Fruit fly (Drosophila melanogaster) whole organism, embryonic: ENCODE data around the gene Gga.

Experiments used
- CG11723 ChIP-seq: fragments of 200-800 bp; sonication (Bioruptor generic); optimal IDR thresholded peaks from 2 replicates; lab custom pipeline; 2017; ENCODE audit warnings: missing biosample characterization, mild to moderate bottlenecking, missing genetic modification characterization
- CG12769 ChIP-seq: fragments of 200-800 bp; sonication (Bioruptor generic); optimal IDR thresholded peaks from 2 replicates; lab custom pipeline; 2019; ENCODE audit warnings: missing biosample characterization, mild to moderate bottlenecking, missing genetic modification characterization, moderate library complexity
- CG13624 ChIP-seq: fragments of 200-800 bp; sonication (Bioruptor generic); optimal IDR thresholded peaks from 2 replicates; lab custom pipeline; 2016; ENCODE audit warnings: missing biosample characterization, missing genetic modification characterization
- CG17359 ChIP-seq: fragments of 200-800 bp; sonication (Bioruptor generic); optimal IDR thresholded peaks from 3 replicates; lab custom pipeline; 2018; ENCODE audit warnings: missing biosample characterization, mild to moderate bottlenecking, missing genetic modification characterization, moderate library complexity
- CG17829 ChIP-seq: fragments of 200-800 bp; optimal IDR thresholded peaks from 2 replicates; lab custom pipeline; 2019; ENCODE audit warnings: missing biosample characterization, mild to moderate bottlenecking, missing genetic modification characterization, moderate library complexity
- CG32772 ChIP-seq: fragments of 200-800 bp; sonication (Bioruptor generic); IDR thresholded peaks from 2 replicates; pipeline ENCODE4 v1.3.6; 2022; ENCODE audit warnings: missing biosample characterization, missing genetic modification characterization
- CG3407 ChIP-seq: fragments of 200-800 bp; sonication (Bioruptor generic); optimal IDR thresholded peaks from 2 replicates; lab custom pipeline; 2018; ENCODE audit warnings: missing biosample characterization, mild to moderate bottlenecking, missing genetic modification characterization
- CG4424 ChIP-seq: fragments of 200-800 bp; sonication (Bioruptor generic); optimal IDR thresholded peaks from 3 replicates; lab custom pipeline; 2016; ENCODE audit warnings: missing biosample characterization, missing genetic modification characterization
- CG4820 ChIP-seq: fragments of 200-800 bp; sonication (Bioruptor generic); optimal IDR thresholded peaks from 3 replicates; lab custom pipeline; 2016; ENCODE audit warnings: missing biosample characterization, missing genetic modification characterization
- CG8290 ChIP-seq, 3 experiments: fragments of 200-800 bp; sonication (Bioruptor generic); optimal IDR thresholded peaks; 2 replicates each; lab custom pipeline; 2016 to 2019; ENCODE audit warnings: missing biosample characterization in 3 of 3, missing genetic modification characterization in 3 of 3, mild to moderate bottlenecking in 2 of 3, moderate library complexity in 1 of 3
- CG8388 ChIP-seq: fragments of 200-800 bp; sonication (Bioruptor generic); optimal IDR thresholded peaks from 2 replicates; lab custom pipeline; 2019; ENCODE audit warnings: missing biosample characterization, mild to moderate bottlenecking, missing genetic modification characterization, moderate library complexity
- CG9932 ChIP-seq: fragments of 200-800 bp; sonication (Bioruptor generic); IDR thresholded peaks from 2 replicates; pipeline ENCODE4 v1.3.6; 2022; ENCODE audit warnings: missing biosample characterization, missing genetic modification characterization
- Dbx ChIP-seq: fragments of 200-800 bp; sonication (Bioruptor generic); IDR thresholded peaks from 3 replicates; pipeline ENCODE4 v1.3.6; 2022; ENCODE audit warnings: missing biosample characterization, missing genetic modification characterization
- Dip3 ChIP-seq: fragments of 200-800 bp; sonication (Bioruptor generic); optimal IDR thresholded peaks from 3 replicates; lab custom pipeline; 2016; ENCODE audit warnings: missing biosample characterization, missing genetic modification characterization
- Dref ChIP-seq: fragments of 200-800 bp; sonication (Bioruptor generic); IDR thresholded peaks from 2 replicates; pipeline ENCODE4 v1.3.6; 2022; ENCODE audit warnings: missing biosample characterization, missing genetic modification characterization
- GATAe ChIP-seq: fragments of 200-800 bp; sonication (Bioruptor generic); conservative IDR thresholded peaks from 2 replicates; pipeline ENCODE4 v1.3.6; 2022; ENCODE audit warnings: missing biosample characterization, missing genetic modification characterization
- Gsc ChIP-seq: fragments of 200-800 bp; sonication (Bioruptor generic); IDR thresholded peaks from 2 replicates; pipeline ENCODE4 v1.3.6; 2022; ENCODE audit warnings: missing biosample characterization, missing genetic modification characterization
- Hand ChIP-seq: fragments of 200-800 bp; sonication (Bioruptor generic); optimal IDR thresholded peaks from 2 replicates; lab custom pipeline; 2017; ENCODE audit warnings: mild to moderate bottlenecking, missing biosample characterization, missing genetic modification reagents, missing genetic modification characterization
- Hr51 ChIP-seq, 2 experiments: fragments of 200-800 bp; sonication (Bioruptor generic); optimal IDR thresholded peaks; 2 replicates in 1 of 2; 3 replicates in 1 of 2; lab custom pipeline; 2016 to 2018; ENCODE audit warnings: missing biosample characterization in 2 of 2, missing genetic modification characterization in 2 of 2, mild to moderate bottlenecking in 1 of 2, moderate library complexity in 1 of 2
- Med ChIP-seq: fragments of 200-800 bp; sonication (Bioruptor generic); peaks from one replicate; lab custom pipeline; 2016; ENCODE audit warnings: missing biosample characterization, missing genetic modification characterization, mild to moderate bottlenecking, inconsistent platforms, moderate library complexity
- NK7.1 ChIP-seq: fragments of 200-800 bp; sonication (Bioruptor generic); optimal IDR thresholded peaks from 3 replicates; lab custom pipeline; 2016; ENCODE audit warnings: missing biosample characterization, missing genetic modification characterization
- Rfx ChIP-seq: fragments of 200-800 bp; sonication (Bioruptor generic); IDR thresholded peaks from 2 replicates; pipeline ENCODE4 v1.3.6; 2022; ENCODE audit warnings: missing biosample characterization, missing genetic modification characterization
- YL-1 ChIP-seq: fragments of 200-800 bp; sonication (Bioruptor generic); optimal IDR thresholded peaks from 3 replicates; lab custom pipeline; 2017; ENCODE audit warnings: missing biosample characterization, mild to moderate bottlenecking, missing genetic modification characterization
- bbx ChIP-seq: fragments of 200-800 bp; sonication (Bioruptor generic); IDR thresholded peaks from 2 replicates; pipeline ENCODE4 v1.3.6; 2022; ENCODE audit warnings: missing biosample characterization, missing genetic modification characterization; ENCODE audit not compliant: partially characterized antibody
- bsh ChIP-seq, 2 experiments: fragments of 200-800 bp; sonication (Bioruptor generic); optimal IDR thresholded peaks; 2 replicates each; lab custom pipeline; 2017 to 2018; ENCODE audit warnings: mild to moderate bottlenecking in 2 of 2, missing biosample characterization in 2 of 2, missing genetic modification characterization in 2 of 2, moderate library complexity in 1 of 2
- btn ChIP-seq: fragments of 200-800 bp; sonication (Bioruptor generic); optimal IDR thresholded peaks from 2 replicates; lab custom pipeline; 2016; ENCODE audit warnings: missing biosample characterization, missing genetic modification characterization
- chinmo ChIP-seq: fragments of 200-800 bp; sonication (Bioruptor generic); IDR thresholded peaks from 4 replicates; pipeline ENCODE4 v1.3.6; 2022; ENCODE audit warnings: missing biosample characterization, missing genetic modification characterization; ENCODE audit not compliant: partially characterized antibody
- chm ChIP-seq: fragments of 200-800 bp; sonication (Bioruptor generic); IDR thresholded peaks from 2 replicates; pipeline ENCODE4 v1.3.6; 2022; ENCODE audit warnings: missing biosample characterization, missing genetic modification characterization
- ci ChIP-seq: fragments of 200-800 bp; sonication (Bioruptor generic); IDR thresholded peaks from 3 replicates; pipeline ENCODE4 v1.3.6; 2022; ENCODE audit warnings: missing biosample characterization, missing genetic modification characterization
- crol ChIP-seq: fragments of 200-800 bp; sonication (Bioruptor generic); IDR thresholded peaks from 2 replicates; pipeline ENCODE4 v1.3.6; 2022; ENCODE audit warnings: missing biosample characterization, missing genetic modification characterization
- dysf ChIP-seq: fragments of 200-800 bp; sonication (Bioruptor generic); IDR thresholded peaks from 3 replicates; pipeline ENCODE4 v1.3.6; 2022; ENCODE audit warnings: missing biosample characterization, missing genetic modification characterization
- ems ChIP-seq: fragments of 200-800 bp; sonication (Bioruptor generic); optimal IDR thresholded peaks from 3 replicates; lab custom pipeline; 2016; ENCODE audit warnings: missing biosample characterization, missing genetic modification characterization
- ind ChIP-seq: fragments of 200-800 bp; sonication (Bioruptor generic); optimal IDR thresholded peaks from 3 replicates; lab custom pipeline; 2016; ENCODE audit warnings: missing biosample characterization, missing genetic modification characterization
- jumu ChIP-seq: fragments of 200-800 bp; sonication (Bioruptor generic); optimal IDR thresholded peaks from 3 replicates; lab custom pipeline; 2016; ENCODE audit warnings: missing biosample characterization, missing genetic modification characterization
- nau ChIP-seq: fragments of 200-800 bp; sonication (Bioruptor generic); optimal IDR thresholded peaks from 3 replicates; lab custom pipeline; 2017; ENCODE audit warnings: missing biosample characterization, mild to moderate bottlenecking, missing genetic modification characterization, missing genetic modification reagents
- pan ChIP-seq, 4 experiments: fragments of >200 bp in 3 of 4; fragments of 200-800 bp in 1 of 4; sonication (Bioruptor generic) in 1 of 4; optimal IDR thresholded peaks in 3 of 4; IDR thresholded peaks in 1 of 4; 2 replicates each; pipeline versions ENCODE4 v1.3.6 to Lab custom; 2017 to 2022; ENCODE audit warnings: missing biosample characterization in 2 of 4, missing genetic modification characterization in 2 of 4, mixed read lengths in 1 of 4
- pnt ChIP-seq: fragments of 200-800 bp; sonication (Bioruptor generic); optimal IDR thresholded peaks from 3 replicates; lab custom pipeline; 2016; ENCODE audit warnings: missing biosample characterization, missing genetic modification characterization
- pros ChIP-seq: fragments of 200-800 bp; sonication (Bioruptor generic); optimal IDR thresholded peaks from 3 replicates; lab custom pipeline; 2019; ENCODE audit warnings: missing biosample characterization, mild to moderate bottlenecking, missing genetic modification characterization, moderate library complexity
- sim ChIP-seq: fragments of 200-800 bp; sonication (Bioruptor generic); IDR thresholded peaks from 2 replicates; pipeline ENCODE4 v1.3.6; 2022; ENCODE audit warnings: missing biosample characterization, missing genetic modification characterization
- sisA ChIP-seq: fragments of 200-800 bp; sonication (Bioruptor generic); IDR thresholded peaks from 2 replicates; pipeline ENCODE4 v1.3.6; 2022; ENCODE audit warnings: missing biosample characterization, missing genetic modification characterization
- sob ChIP-seq: fragments of 200-800 bp; sonication (Bioruptor generic); IDR thresholded peaks from 2 replicates; pipeline ENCODE4 v1.3.6; 2022; ENCODE audit warnings: missing biosample characterization, missing genetic modification characterization
- stwl ChIP-seq: fragments of 200-800 bp; sonication (Bioruptor generic); optimal IDR thresholded peaks from 3 replicates; lab custom pipeline; 2018; ENCODE audit warnings: missing biosample characterization, mild to moderate bottlenecking, missing genetic modification characterization, moderate library complexity
- sug ChIP-seq: fragments of 200-800 bp; optimal IDR thresholded peaks from 2 replicates; lab custom pipeline; 2019; ENCODE audit warnings: missing biosample characterization, mild to moderate bottlenecking, missing genetic modification characterization, moderate library complexity
- ttk ChIP-seq: fragments of 200-800 bp; sonication (Bioruptor generic); IDR thresholded peaks from 2 replicates; pipeline ENCODE4 v2.1.2; 2022; ENCODE audit warnings: missing biosample characterization, missing genetic modification characterization
- unc-4 ChIP-seq: fragments of 200-800 bp; sonication (Bioruptor generic); IDR thresholded peaks from 2 replicates; pipeline ENCODE4 v1.3.6; 2022; ENCODE audit warnings: missing biosample characterization, missing genetic modification characterization; ENCODE audit not compliant: partially characterized antibody

The Gga gene

DNA sequence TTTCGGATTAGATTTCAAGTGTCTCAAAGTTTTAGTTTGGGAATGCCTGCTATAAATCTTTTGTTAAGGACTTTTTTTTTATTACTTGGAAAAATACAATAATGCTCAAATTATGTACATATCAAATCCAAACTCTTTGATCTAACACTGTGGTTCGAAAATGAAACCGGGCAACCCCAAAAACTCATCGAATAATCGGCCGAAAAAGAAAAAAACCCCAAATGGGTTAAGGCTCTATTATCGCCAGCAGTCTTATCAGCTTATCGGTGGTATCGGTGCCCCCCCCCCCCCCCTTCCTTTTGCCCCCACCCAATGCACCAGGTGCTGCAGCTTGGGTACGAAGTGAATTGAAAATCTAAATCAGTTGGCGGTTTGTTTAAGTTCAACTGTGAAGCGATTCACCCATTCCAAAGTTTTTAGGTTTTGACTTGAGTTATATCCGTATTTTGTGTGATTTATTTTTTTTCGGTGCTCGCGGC lies 16.8 kb downstream of the Gga start:
- 0 out of 3 replicates have a peak, but pooled peaks have one; percentile 21 for TF ChIP-seq ci (GFP tag; lab: Robert Waterston, UW)
- TF ChIP-seq CG3407 (GFP tag; lab: Kevin White, UChicago): no peak
- TF ChIP-seq crol: peak; percentile 52; the same call in 1 of the 2 replicates
- TF ChIP-seq sug (tag; lab: Kevin White, UChicago): peak; percentile 7
- TF ChIP-seq GATAe (GFP tag; lab: Robert Waterston, UW): peak; percentile 58; the same call in 1 of the 2 replicates
- TF ChIP-seq, all 482 proteins: peak for 4

DNA sequence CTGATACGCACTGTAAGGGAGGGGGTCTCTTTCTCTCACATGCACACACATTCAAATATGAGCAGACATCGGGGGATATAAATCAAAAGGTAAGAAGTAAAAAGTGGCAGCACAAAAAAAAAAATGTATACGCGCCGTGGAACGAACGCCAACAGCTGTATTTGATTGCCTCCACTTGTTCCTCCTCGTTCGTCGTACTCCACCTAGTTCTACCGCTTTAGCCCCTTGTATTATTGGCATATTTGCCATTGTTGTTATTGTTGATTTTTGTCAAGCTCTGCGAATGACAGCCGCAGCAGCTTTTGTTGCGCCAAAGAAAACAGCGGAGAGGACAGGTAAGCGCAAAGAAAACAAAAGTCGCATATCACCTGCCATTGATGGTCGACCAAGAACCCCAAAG lies 36.0 kb downstream of the Gga start:
- TF ChIP-seq ind (GFP tag; lab: Kevin White, UChicago) (no peak), CG9932 (GFP tag; lab: Robert Waterston, UW) (no peak), Med (GFP tag; lab: Kevin White, UChicago) (peak; percentile 37), Hr51 (GFP tag; optimal IDR thresholded peaks at IDR 0.05; lab: Kevin White, UChicago) (no peak), CG17359 (tag; lab: Kevin White, UChicago) (no peak), pan (optimal IDR thresholded peaks at IDR 0.05; lab: Kevin White, UChicago) (no peak), pan (GFP tag; optimal IDR thresholded peaks at IDR 0.05 in 1 of 2, IDR thresholded peaks at IDR 0.05 in 1 of 2) (no peak), CG8388 (peak; percentile 10), nau (GFP tag; lab: Kevin White, UChicago) (peak; percentile 56), Dbx (GFP tag; lab: Robert Waterston, UW) (0 out of 3 replicates have a peak, but pooled peaks have one; percentile 18), CG12769 (peak; percentile 19), CG4424 (no peak), Rfx (GFP tag; lab: Robert Waterston, UW) (0 out of 2 replicates have a peak, but pooled peaks have one; percentile 23), chinmo (GFP tag; lab: Robert Waterston, UW) (0 out of 4 replicates have a peak, but pooled peaks have one; percentile 31)

DNA sequence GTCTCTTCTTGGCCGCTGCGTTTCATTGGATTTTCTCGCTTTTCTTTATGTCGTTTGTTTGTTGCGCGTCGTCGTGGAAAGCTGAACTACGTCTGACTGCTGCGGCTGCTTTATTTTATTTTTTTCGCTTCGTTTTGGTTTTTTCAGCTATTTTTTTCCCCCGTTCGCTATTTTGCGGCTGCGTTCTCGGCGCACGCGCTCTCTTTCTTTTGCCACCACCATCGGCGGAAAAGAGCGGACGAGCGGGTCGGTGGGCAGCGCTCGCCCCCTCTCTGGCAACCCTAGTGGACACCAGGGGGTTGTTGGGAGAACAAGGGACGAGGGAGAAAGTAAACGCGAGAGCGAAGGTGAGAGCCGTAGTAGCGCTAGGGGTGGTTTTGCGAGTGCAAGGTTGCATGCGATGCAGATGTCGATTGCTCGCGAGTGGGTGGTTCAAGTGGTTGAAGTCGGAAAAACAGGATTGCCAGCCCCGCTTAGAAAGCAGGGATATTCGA lies 38.1 kb downstream of the Gga start:
- TF ChIP-seq pros (GFP tag; lab: Kevin White, UChicago) (peak; percentile 10), stwl (peak; percentile 99), CG4820 (no peak), sisA (GFP tag; lab: Robert Waterston, UW) (no peak), chm (GFP tag; lab: Robert Waterston, UW) (no peak; the same call in 1 of the 2 replicates), chinmo (GFP tag; lab: Robert Waterston, UW) (0 out of 4 replicates have a peak, but pooled peaks have one; percentile 67), sob (GFP tag; lab: Robert Waterston, UW) (0 out of 2 replicates have a peak, but pooled peaks have one; percentile 7), NK7.1 (GFP tag; lab: Kevin White, UChicago) (no peak), YL-1 (GFP tag; lab: Kevin White, UChicago) (peak; percentile 7), bbx (GFP tag; lab: Robert Waterston, UW) (peak; percentile 58), pnt (GFP tag; lab: Kevin White, UChicago) (no peak), CG8290 (GFP tag; optimal IDR thresholded peaks at IDR 0.05; lab: Kevin White, UChicago) (no peak), CG8290 (tag; optimal IDR thresholded peaks at IDR 0.05; lab: Kevin White, UChicago) (peak in 1 of 2 experiments; percentile 42), sim (GFP tag; lab: Robert Waterston, UW) (no peak), Med (GFP tag; lab: Kevin White, UChicago) (peak; percentile 70), CG17829 (tag; lab: Kevin White, UChicago) (no peak), btn (GFP tag; lab: Kevin White, UChicago) (no peak), jumu (GFP tag; lab: Kevin White, UChicago) (no peak), CG13624 (GFP tag; lab: Kevin White, UChicago) (peak; percentile 22), Dip3 (GFP tag; lab: Kevin White, UChicago) (no peak), nau (GFP tag; lab: Kevin White, UChicago) (no peak), unc-4 (GFP tag; lab: Robert Waterston, UW) (no peak), dysf (no peak), Gsc (GFP tag; lab: Robert Waterston, UW) (no peak), CG32772 (GFP tag; lab: Robert Waterston, UW) (peak; percentile 21; the same call in 1 of the 2 replicates), ttk (GFP tag; lab: Robert Waterston, UW) (peak; percentile 52; the same call in 1 of the 2 replicates), CG11723 (GFP tag; lab: Kevin White, UChicago) (no peak), ems (GFP tag; lab: Kevin White, UChicago) (no peak), Hand (peak; percentile 29), bsh (GFP tag; optimal IDR thresholded peaks at IDR 0.05; lab: Kevin White, UChicago) (peak in 1 of 2 experiments; percentile 4), Dref (GFP tag; lab: Robert Waterston, UW) (peak; percentile 37; the same call in 1 of the 2 replicates)
